Fruit fly (Drosophila melanogaster): ENCODE measurements around the gene yata.
A peak's percentile ranks its signal among the peaks of the same experiment; 100 is the strongest.

DNA sequence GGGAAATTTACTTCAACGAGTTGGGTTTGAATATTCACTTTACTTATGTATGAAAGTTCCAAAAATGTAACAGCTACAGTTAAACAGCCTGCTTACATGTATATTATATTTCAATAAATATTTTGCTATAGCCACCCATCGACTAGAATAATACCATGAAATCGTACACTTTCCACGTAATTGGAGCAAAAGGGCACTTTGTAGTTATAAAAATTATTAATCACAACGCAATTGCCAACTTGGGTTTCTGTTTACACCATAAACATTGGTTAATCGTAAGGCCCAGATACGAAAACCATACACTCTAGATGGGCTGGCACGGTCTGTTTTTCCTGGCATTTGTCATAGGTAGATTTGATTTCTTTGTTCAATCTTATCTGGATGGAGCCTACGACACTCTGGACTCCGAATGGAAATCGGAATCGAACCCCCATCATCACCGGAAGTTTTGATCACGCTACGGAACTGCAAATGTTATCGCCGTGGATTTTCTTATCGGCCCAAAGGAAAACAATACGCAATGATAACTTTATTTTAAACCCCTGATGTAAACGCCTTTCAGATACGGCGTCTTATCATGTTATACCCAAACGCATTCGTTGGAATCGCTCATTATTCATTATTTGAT, 31.5 kb downstream of the yata start, which contains the start of gene fig:
- TF ChIP-seq woc (GFP tag; optimal IDR thresholded peaks at IDR 0.05) = no peak
- no peak for TF ChIP-seq sv (GFP tag; optimal IDR thresholded peaks at IDR 0.05)
- TF ChIP-seq pan (optimal IDR thresholded peaks at IDR 0.05) = no peak
- no peak for TF ChIP-seq Sp1 (GFP tag; optimal IDR thresholded peaks at IDR 0.05)
- peak; percentile 33 for TF ChIP-seq h (GFP tag; optimal IDR thresholded peaks at IDR 0.05)
- TF ChIP-seq psq (GFP tag; optimal IDR thresholded peaks at IDR 0.05) = no peak
- TF ChIP-seq Vsx2 (GFP tag; optimal IDR thresholded peaks at IDR 0.05; ENCODE audit: partially characterized antibody) = no peak
- TF ChIP-seq fru (GFP tag; optimal IDR thresholded peaks at IDR 0.05) = no peak
- no peak for TF ChIP-seq Mio (GFP tag; optimal IDR thresholded peaks at IDR 0.05)
- TF ChIP-seq dl (GFP tag; optimal IDR thresholded peaks at IDR 0.05; ENCODE audit: insufficient read depth in 1 of 2, partially characterized antibody in 2 of 2) = no peak
- TF ChIP-seq Dif (GFP tag; optimal IDR thresholded peaks at IDR 0.05; ENCODE audit: partially characterized antibody) = no peak
- TF ChIP-seq ey (GFP tag; optimal IDR thresholded peaks at IDR 0.05) = no peak
- no peak for TF ChIP-seq lola (GFP tag; optimal IDR thresholded peaks at IDR 0.05)
- no peak for TF ChIP-seq sage (GFP tag; optimal IDR thresholded peaks at IDR 0.05)

Data from whole organism, wandering third instar larva.